Worm (Caenorhabditis elegans) whole organism, L2 larva: ENCODE measurements around the gene Y54G2A.32.

ENCODE experiments used
- ceh-82 ChIP-seq: fragments of 150-350 bp; optimal IDR thresholded peaks from 2 replicates; lab custom pipeline; 2014; ENCODE audit warnings: missing biosample characterization, missing genetic modification characterization
- nhr-23 ChIP-seq: fragments of 150-350 bp; optimal IDR thresholded peaks from 2 replicates; lab custom pipeline; 2014; ENCODE audit warnings: missing biosample characterization, missing genetic modification reagents, missing genetic modification characterization
- nhr-77 ChIP-seq: fragments of 150-350 bp; optimal IDR thresholded peaks from 2 replicates; lab custom pipeline; 2014; ENCODE audit warnings: missing biosample characterization, missing genetic modification characterization
- ztf-11 ChIP-seq: sonication (generic microtip); optimal IDR thresholded peaks from 2 replicates; lab custom pipeline; 2017; ENCODE audit warnings: missing biosample characterization, missing genetic modification characterization

- TF ChIP-seq ztf-11 (tag; lab: Kevin White, UChicago) (no peak), ceh-82 (tag; lab: Kevin White, UChicago) (no peak), nhr-77 (tag; lab: Kevin White, UChicago) (no peak), nhr-23 (tag; lab: Kevin White, UChicago) (no peak)
These were observed 41.4 kb upstream of the Y54G2A.32 start, which contains the start of gene Y54G2A.77 for ce11 chrIV:2762380-2762779.
